Worm (Caenorhabditis elegans) whole organism, late embryonic: Measurements from ENCODE around the gene T05A7.6.

Experiments used
- F13H6.1 ChIP-seq: sonication (generic microtip); optimal IDR thresholded peaks from 2 replicates; lab custom pipeline; 2016; ENCODE audit warnings: missing genetic modification characterization, missing compliant biosample characterization
- K09A11.1 ChIP-seq: sonication (generic microtip); optimal IDR thresholded peaks from 2 replicates; lab custom pipeline; 2017; ENCODE audit warnings: antibody characterized with exemption, mild to moderate bottlenecking, missing genetic modification characterization, missing compliant biosample characterization; ENCODE audit not compliant: insufficient read depth
- T23F11.4 ChIP-seq: fragments of 200-800 bp; sonication (Bioruptor generic); optimal IDR thresholded peaks from 2 replicates; lab custom pipeline; 2018; ENCODE audit warnings: mild to moderate bottlenecking, missing genetic modification characterization, missing compliant biosample characterization
- ceh-18 ChIP-seq: sonication (generic microtip); optimal IDR thresholded peaks from 2 replicates; lab custom pipeline; 2016; ENCODE audit warnings: missing genetic modification characterization, missing compliant biosample characterization
- ceh-19 ChIP-seq: fragments of 200-800 bp; sonication (Bioruptor generic); optimal IDR thresholded peaks from 2 replicates; lab custom pipeline; 2018; ENCODE audit warnings: mild to moderate bottlenecking, missing genetic modification characterization, missing compliant biosample characterization
- ceh-2 ChIP-seq: sonication (generic microtip); optimal IDR thresholded peaks from 2 replicates; lab custom pipeline; 2016; ENCODE audit warnings: missing genotype, missing genetic modification characterization, missing compliant biosample characterization
- ceh-31 ChIP-seq: sonication (generic microtip); optimal IDR thresholded peaks from 2 replicates; lab custom pipeline; 2016; ENCODE audit warnings: missing genetic modification characterization, missing compliant biosample characterization
- ceh-48 ChIP-seq: sonication (generic microtip); optimal IDR thresholded peaks from 2 replicates; lab custom pipeline; 2016; ENCODE audit warnings: missing genetic modification characterization, inconsistent platforms, missing compliant biosample characterization
- dmd-4 ChIP-seq: sonication (generic microtip); optimal IDR thresholded peaks from 2 replicates; lab custom pipeline; 2016; ENCODE audit warnings: borderline replicate concordance, missing genetic modification characterization, missing compliant biosample characterization
- elt-2 ChIP-seq: sonication (generic microtip); optimal IDR thresholded peaks from 2 replicates; lab custom pipeline; 2016; ENCODE audit warnings: missing genetic modification reagents, missing genetic modification characterization, missing compliant biosample characterization
- elt-4 ChIP-seq: sonication (generic microtip); optimal IDR thresholded peaks from 2 replicates; lab custom pipeline; 2016; ENCODE audit warnings: missing genetic modification characterization, missing compliant biosample characterization
- eyg-1 ChIP-seq: sonication (generic microtip); optimal IDR thresholded peaks from 2 replicates; lab custom pipeline; 2016; ENCODE audit warnings: missing genotype, missing genetic modification characterization, missing compliant biosample characterization
- fax-1 ChIP-seq: sonication (generic microtip); optimal IDR thresholded peaks from 2 replicates; lab custom pipeline; 2016; ENCODE audit warnings: missing genotype, missing genetic modification characterization, missing compliant biosample characterization
- fkh-10 ChIP-seq: fragments of 150-350 bp; optimal IDR thresholded peaks from 2 replicates; lab custom pipeline; 2014; ENCODE audit warnings: missing biosample characterization, missing genetic modification reagents, missing genetic modification characterization
- fkh-6 ChIP-seq: sonication (generic microtip); optimal IDR thresholded peaks from 2 replicates; lab custom pipeline; 2016; ENCODE audit warnings: missing genetic modification characterization, missing compliant biosample characterization
- hlh-30 ChIP-seq: sonication (generic microtip); optimal IDR thresholded peaks from 2 replicates; lab custom pipeline; 2017; ENCODE audit warnings: antibody characterized with exemption, missing genetic modification characterization, missing compliant biosample characterization; ENCODE audit not compliant: insufficient read depth
- hlh-8 ChIP-seq: sonication (generic microtip); optimal IDR thresholded peaks from 2 replicates; lab custom pipeline; 2016; ENCODE audit warnings: missing genotype, missing genetic modification characterization, missing compliant biosample characterization
- mec-3 ChIP-seq: sonication (generic microtip); optimal IDR thresholded peaks from 2 replicates; lab custom pipeline; 2016; ENCODE audit warnings: borderline replicate concordance, missing genetic modification characterization, missing compliant biosample characterization
- nfya-1 ChIP-seq: sonication (generic microtip); optimal IDR thresholded peaks from 2 replicates; lab custom pipeline; 2017; ENCODE audit warnings: missing genetic modification characterization, mild to moderate bottlenecking, missing compliant biosample characterization, antibody characterized with exemption, moderate library complexity
- pag-3 ChIP-seq: sonication (generic microtip); optimal IDR thresholded peaks from 2 replicates; lab custom pipeline; 2016; ENCODE audit warnings: missing compliant biosample characterization, missing genetic modification characterization, borderline replicate concordance
- pat-9 ChIP-seq: fragments of 200-800 bp; sonication (Bioruptor generic); optimal IDR thresholded peaks from 2 replicates; lab custom pipeline; 2018; ENCODE audit warnings: mild to moderate bottlenecking, missing genetic modification characterization, moderate library complexity, missing compliant biosample characterization
- pax-1 ChIP-seq: fragments of 150-350 bp; optimal IDR thresholded peaks from 2 replicates; lab custom pipeline; 2014; ENCODE audit warnings: missing biosample characterization, missing genetic modification characterization
- pqm-1 ChIP-seq: sonication (generic microtip); optimal IDR thresholded peaks from 2 replicates; lab custom pipeline; 2016; ENCODE audit warnings: missing genetic modification characterization, missing compliant biosample characterization
- ref-2 ChIP-seq: sonication (generic microtip); optimal IDR thresholded peaks from 2 replicates; lab custom pipeline; 2016; ENCODE audit warnings: missing genetic modification characterization, missing compliant biosample characterization
- rnt-1 ChIP-seq: sonication (generic microtip); optimal IDR thresholded peaks from 2 replicates; lab custom pipeline; 2016; ENCODE audit warnings: missing genetic modification characterization, missing compliant biosample characterization
- sdc-2 ChIP-seq: sonication (generic microtip); optimal IDR thresholded peaks from 2 replicates; lab custom pipeline; 2016; ENCODE audit warnings: missing genotype, missing genetic modification characterization, missing compliant biosample characterization
- tbx-2 ChIP-seq: sonication (generic microtip); optimal IDR thresholded peaks from 2 replicates; lab custom pipeline; 2016; ENCODE audit warnings: missing genetic modification characterization, missing compliant biosample characterization
- unc-42 ChIP-seq: sonication (generic microtip); optimal IDR thresholded peaks from 2 replicates; lab custom pipeline; 2016; ENCODE audit warnings: missing genotype, missing genetic modification characterization, missing compliant biosample characterization
- unc-55 ChIP-seq: sonication (generic microtip); optimal IDR thresholded peaks from 2 replicates; lab custom pipeline; 2017; ENCODE audit warnings: missing biosample characterization, missing genetic modification reagents, missing genetic modification characterization
- unc-86 ChIP-seq: sonication (generic microtip); optimal IDR thresholded peaks from 2 replicates; lab custom pipeline; 2016; ENCODE audit warnings: missing genetic modification characterization, missing compliant biosample characterization
- ztf-16 ChIP-seq: sonication (generic microtip); optimal IDR thresholded peaks from 2 replicates; lab custom pipeline; 2017; ENCODE audit warnings: missing genetic modification characterization, missing compliant biosample characterization

T05A7.6 gene

DNA sequence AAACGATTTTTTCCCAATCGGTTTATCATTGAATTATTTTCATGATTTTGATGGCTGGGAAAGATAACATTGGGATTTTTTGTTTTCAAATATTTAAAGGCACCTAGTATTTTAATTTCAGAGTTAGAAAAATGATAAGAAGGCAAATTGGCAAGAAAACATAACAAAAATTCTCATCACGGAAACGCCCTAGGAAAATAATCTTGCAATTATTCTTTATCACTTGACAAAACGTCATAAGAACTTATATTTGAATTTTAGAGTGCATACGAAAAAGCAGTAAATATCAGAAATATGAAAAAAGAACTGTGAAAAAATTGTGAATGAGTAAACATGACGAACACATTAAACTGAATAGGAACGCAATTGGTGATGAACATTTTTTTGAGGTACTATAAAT, 14.2 kb downstream of the T05A7.6 start:
- no peak for TF ChIP-seq ceh-48 (tag; lab: Kevin White, UChicago)
- TF ChIP-seq mec-3 (tag; lab: Kevin White, UChicago) = no peak
- no peak for TF ChIP-seq fkh-10
- no peak for TF ChIP-seq fkh-6 (tag; lab: Kevin White, UChicago)
- TF ChIP-seq ztf-16 (tag; lab: Kevin White, UChicago) = no peak
- no peak for TF ChIP-seq ceh-19 (GFP tag; lab: Kevin White, UChicago)

DNA sequence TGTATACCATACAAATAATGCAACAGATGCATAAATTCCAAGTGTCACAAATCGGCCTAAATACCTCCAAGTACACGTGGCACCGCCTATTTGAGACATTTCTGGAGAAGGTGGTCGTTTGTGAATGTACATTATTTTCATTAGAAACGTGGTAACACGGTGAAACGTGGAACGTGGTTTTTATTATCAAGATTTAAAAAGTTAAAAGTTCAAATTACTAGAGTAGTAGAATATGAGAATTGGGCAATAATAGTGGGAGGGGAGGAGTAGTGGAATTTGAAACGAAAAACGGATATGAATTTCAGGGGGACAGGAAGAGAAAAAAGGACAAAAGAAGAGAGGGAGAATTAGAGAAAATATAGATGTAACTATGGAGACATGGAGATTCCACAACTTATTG, 15.8 kb downstream of the T05A7.6 start, which contains the start of gene fut-6:
TSS of gene fut-6 (minus strand) at position 101 of the 400 bp plus-strand sequence.
- TF ChIP-seq elt-4 (tag; lab: Kevin White, UChicago) (no peak), eyg-1 (tag; lab: Kevin White, UChicago) (no peak), pag-3 (tag; lab: Kevin White, UChicago) (no peak), pqm-1 (tag; lab: Kevin White, UChicago) (no peak), ceh-2 (no peak), ref-2 (no peak), pax-1 (tag; lab: Kevin White, UChicago) (no peak), F13H6.1 (tag; lab: Kevin White, UChicago) (no peak), unc-55 (GFP tag; lab: Kevin White, UChicago) (no peak), nfya-1 (tag; lab: Kevin White, UChicago) (no peak), elt-2 (no peak), dmd-4 (no peak)

ce11 chrII:4650072-4650471, 21.5 kb downstream of the T05A7.6 start:
- TF ChIP-seq pax-1 (tag; lab: Kevin White, UChicago) (peak; percentile 8), pat-9 (tag; lab: Kevin White, UChicago) (no peak), T23F11.4 (GFP tag; lab: Kevin White, UChicago) (no peak)

DNA sequence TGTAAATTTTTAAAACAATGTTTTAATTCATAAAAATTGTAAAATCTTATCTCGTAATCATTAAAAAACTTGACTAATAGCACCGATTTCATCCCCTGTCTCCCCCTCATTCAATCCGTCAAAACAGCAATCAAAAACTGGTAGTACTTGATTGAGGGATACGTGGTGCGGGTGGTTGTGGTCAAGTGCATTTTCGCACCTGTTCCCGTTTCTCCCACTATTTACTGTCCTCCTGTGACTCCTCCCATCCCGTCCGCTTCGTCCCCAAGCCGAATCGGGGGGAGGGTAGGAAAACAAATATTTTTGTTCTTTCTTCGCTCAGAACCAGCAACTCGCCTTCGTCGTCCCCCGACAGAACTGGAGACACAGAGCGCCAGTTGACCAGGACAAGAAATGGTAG, 22.8 kb downstream of the T05A7.6 start, which contains the start of gene lgc-27:
TSS of gene lgc-27 (plus strand) at position 301 of the 400 bp plus-strand sequence.
- no peak for TF ChIP-seq pag-3 (tag; lab: Kevin White, UChicago)
- TF ChIP-seq unc-86 (tag; lab: Kevin White, UChicago) = no peak
- peak; percentile 44 for TF ChIP-seq tbx-2 (tag; lab: Kevin White, UChicago)
- TF ChIP-seq sdc-2 (tag; lab: Kevin White, UChicago) = no peak
- TF ChIP-seq ceh-18 (tag; lab: Kevin White, UChicago) = no peak
- TF ChIP-seq unc-42 (tag; lab: Kevin White, UChicago) = no peak
- no peak for TF ChIP-seq fkh-10
- TF ChIP-seq, all 69 proteins: peak for 1

DNA sequence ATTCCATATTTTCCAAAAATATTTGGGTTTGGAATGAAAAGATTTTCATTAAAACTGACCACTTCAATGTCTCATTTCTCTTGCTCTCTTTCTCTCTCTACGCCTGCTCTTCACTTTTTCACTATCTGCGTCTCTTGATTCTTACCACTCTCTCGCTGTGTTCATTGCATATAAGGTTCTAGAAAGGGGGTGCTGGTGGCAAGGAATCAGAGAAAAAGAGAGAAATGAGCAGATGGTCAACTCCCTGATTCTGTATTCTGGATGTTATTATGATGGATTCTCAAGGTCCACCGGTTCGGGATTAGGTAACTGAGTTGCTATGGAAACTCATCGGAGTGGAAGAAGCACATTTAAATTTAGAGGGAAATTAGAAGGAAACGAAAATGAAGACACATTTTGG, 30.8 kb downstream of the T05A7.6 start:
- TF ChIP-seq nfya-1 (tag; lab: Kevin White, UChicago) (peak; percentile 38), fax-1 (tag; lab: Kevin White, UChicago) (no peak), ref-2 (peak; percentile 22)

DNA sequence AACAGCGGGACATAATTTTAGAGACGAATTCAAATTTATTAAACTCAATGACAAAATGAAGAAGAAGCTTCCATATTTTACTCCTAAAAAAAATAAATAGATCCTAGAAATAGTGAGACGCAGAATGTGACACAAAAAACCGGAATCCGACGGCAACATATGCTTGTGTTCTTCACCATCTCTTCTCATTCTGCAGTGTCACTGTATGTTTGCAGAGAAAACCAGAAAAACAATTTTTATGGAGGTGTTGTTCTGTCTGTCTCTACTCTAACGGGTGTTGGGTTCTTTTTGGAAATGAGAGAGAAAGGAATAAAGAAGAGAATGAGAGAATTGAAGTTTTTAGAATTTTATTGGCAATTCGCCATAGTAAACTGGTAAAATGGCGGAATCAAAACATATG, 32.7 kb downstream of the T05A7.6 start:
- TF ChIP-seq sdc-2 (tag; lab: Kevin White, UChicago) = no peak
- no peak for TF ChIP-seq tbx-2 (tag; lab: Kevin White, UChicago)
- no peak for TF ChIP-seq hlh-30 (tag; lab: Kevin White, UChicago)
- TF ChIP-seq ceh-31 (tag; lab: Kevin White, UChicago) = no peak

DNA sequence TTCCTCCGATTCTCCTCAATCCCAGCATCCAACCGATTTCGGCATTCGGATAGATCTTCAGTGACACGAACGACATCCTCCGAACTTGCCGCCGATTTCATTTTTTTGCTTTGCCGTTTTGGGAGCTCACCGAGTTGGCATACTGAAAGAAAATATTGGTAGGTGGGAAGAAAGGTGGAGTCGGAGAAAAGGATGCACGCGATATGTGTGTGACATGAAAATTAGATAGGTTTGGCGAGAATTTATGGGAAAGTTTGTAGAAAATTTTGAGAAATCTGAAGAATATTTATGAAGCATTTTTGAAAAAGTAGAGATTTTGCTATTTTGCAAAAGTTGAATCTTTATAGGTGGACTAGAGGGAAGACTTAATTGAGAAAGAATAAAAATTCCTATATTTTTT, 33.4 kb downstream of the T05A7.6 start, which contains the start of gene che-10:
TSS of gene che-10 (minus strand) at position 101 of the 400 bp plus-strand sequence.
- TF ChIP-seq rnt-1 (tag; lab: Kevin White, UChicago) (no peak), K09A11.1 (tag; lab: Kevin White, UChicago) (no peak), hlh-8 (tag; lab: Kevin White, UChicago) (no peak), elt-4 (tag; lab: Kevin White, UChicago) (no peak), F13H6.1 (tag; lab: Kevin White, UChicago) (no peak)
- TF ChIP-seq, all 69 proteins: peak for 0
